Worm (Caenorhabditis elegans): ENCODE data around the gene inx-6.

Gene inx-6

ce11 chrIV:12710996-12711395, 35.4 kb upstream of the inx-6 start, which contains the start of gene C27D8.2:
Gene C27D8.2 (plus strand): TSS chrIV:12711217.
- no peak for TF ChIP-seq eor-1 (tag; optimal IDR thresholded peaks at IDR 0.05)
- TF ChIP-seq nhr-43 (tag; optimal IDR thresholded peaks at IDR 0.05; ENCODE audit: poor library complexity, severe bottlenecking): peak; percentile 63
- TF ChIP-seq ceh-9 (tag; optimal IDR thresholded peaks at IDR 0.05): no peak
- no peak for TF ChIP-seq daf-12 (tag; optimal IDR thresholded peaks at IDR 0.05)
- no peak for TF ChIP-seq pqm-1 (tag; optimal IDR thresholded peaks at IDR 0.05)
- peak; percentile 20 for TF ChIP-seq mdl-1 (tag; optimal IDR thresholded peaks at IDR 0.05)
- TF ChIP-seq fos-1 (tag; optimal IDR thresholded peaks at IDR 0.05): no peak
- TF ChIP-seq egl-5 (tag; optimal IDR thresholded peaks at IDR 0.05): no peak
- peak; percentile 48 for TF ChIP-seq nhr-23 (tag; optimal IDR thresholded peaks at IDR 0.05)
- TF ChIP-seq ztf-11 (tag; optimal IDR thresholded peaks at IDR 0.05): no peak
- no peak for TF ChIP-seq elt-2 (tag; optimal IDR thresholded peaks at IDR 0.05)
- TF ChIP-seq unc-39 (tag; optimal IDR thresholded peaks at IDR 0.05): no peak
- TF ChIP-seq elt-1 (tag; optimal IDR thresholded peaks at IDR 0.05): no peak
- no peak for TF ChIP-seq nhr-11 (tag; optimal IDR thresholded peaks at IDR 0.05)
- TF ChIP-seq egl-27 (tag; optimal IDR thresholded peaks at IDR 0.05): no peak
- no peak for TF ChIP-seq lsy-12 (tag; optimal IDR thresholded peaks at IDR 0.05)
- no peak for TF ChIP-seq ceh-82 (tag; optimal IDR thresholded peaks at IDR 0.05)
- TF ChIP-seq elt-3 (tag; optimal IDR thresholded peaks at IDR 0.05): peak in 1 of 3 experiments; percentile 34
- TF ChIP-seq nhr-25 (tag; optimal IDR thresholded peaks at IDR 0.05): peak; percentile 34
- no peak for TF ChIP-seq lin-15B (tag; optimal IDR thresholded peaks at IDR 0.05)

- no peak for TF ChIP-seq sea-2 (GFP tag; optimal IDR thresholded peaks at IDR 0.05)
Observed at ce11 chrIV:12711644-12712043, 34.7 kb upstream of the inx-6 start, which contains the start of gene C27D8.3. Gene C27D8.3 (minus strand): TSS chrIV:12711744.

DNA sequence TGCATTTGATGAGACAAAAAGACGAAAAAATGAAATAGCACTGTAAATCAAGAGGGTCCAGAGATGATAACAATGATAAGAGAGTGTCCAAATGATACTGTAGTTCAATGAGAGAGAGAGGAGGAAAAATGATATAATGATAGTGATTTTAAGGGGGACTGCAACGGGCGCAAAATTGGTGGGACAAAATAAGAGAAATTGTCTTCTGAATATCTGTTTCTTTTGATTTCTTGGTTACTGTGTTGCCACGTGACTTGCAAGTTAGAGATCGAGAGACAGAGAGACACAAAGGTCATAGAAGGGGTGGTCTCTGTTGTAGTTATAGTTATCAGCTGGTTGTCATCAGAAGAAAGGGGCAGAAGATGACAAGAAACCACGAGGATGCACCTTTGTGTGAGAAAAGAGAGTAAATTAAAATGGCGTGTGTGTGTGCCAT, 30.4 kb upstream of the inx-6 start:
- TF ChIP-seq jun-1 (tag; optimal IDR thresholded peaks at IDR 0.05) (peak; percentile 54), egl-27 (tag; optimal IDR thresholded peaks at IDR 0.05) (no peak), pha-4 (tag; optimal IDR thresholded peaks at IDR 0.05) (peak; percentile 32), skn-1 (tag; optimal IDR thresholded peaks at IDR 0.05) (no peak), R02D3.7 (tag; optimal IDR thresholded peaks at IDR 0.05) (peak; percentile 38), nhr-43 (tag; optimal IDR thresholded peaks at IDR 0.05; ENCODE audit: poor library complexity, severe bottlenecking) (peak; percentile 84), nhr-25 (tag; optimal IDR thresholded peaks at IDR 0.05) (peak; percentile 85), eor-1 (tag; optimal IDR thresholded peaks at IDR 0.05) (no peak), pqm-1 (tag; optimal IDR thresholded peaks at IDR 0.05) (peak; percentile 13), fkh-2 (tag; optimal IDR thresholded peaks at IDR 0.05) (no peak), mdl-1 (tag; optimal IDR thresholded peaks at IDR 0.05) (peak; percentile 59), mml-1 (tag; optimal IDR thresholded peaks at IDR 0.05) (no peak), elt-3 (tag; optimal IDR thresholded peaks at IDR 0.05) (peak in 2 of 3 experiments; percentile 89 to 90), fkh-10 (GFP tag; optimal IDR thresholded peaks at IDR 0.05) (no peak), elt-2 (tag; optimal IDR thresholded peaks at IDR 0.05) (peak; percentile 82), nfya-1 (tag; optimal IDR thresholded peaks at IDR 0.05; ENCODE audit: insufficient read depth) (peak; percentile 10), ceh-28 (tag; optimal IDR thresholded peaks at IDR 0.05) (peak; percentile 36), nhr-23 (tag; optimal IDR thresholded peaks at IDR 0.05) (peak; percentile 68)

DNA sequence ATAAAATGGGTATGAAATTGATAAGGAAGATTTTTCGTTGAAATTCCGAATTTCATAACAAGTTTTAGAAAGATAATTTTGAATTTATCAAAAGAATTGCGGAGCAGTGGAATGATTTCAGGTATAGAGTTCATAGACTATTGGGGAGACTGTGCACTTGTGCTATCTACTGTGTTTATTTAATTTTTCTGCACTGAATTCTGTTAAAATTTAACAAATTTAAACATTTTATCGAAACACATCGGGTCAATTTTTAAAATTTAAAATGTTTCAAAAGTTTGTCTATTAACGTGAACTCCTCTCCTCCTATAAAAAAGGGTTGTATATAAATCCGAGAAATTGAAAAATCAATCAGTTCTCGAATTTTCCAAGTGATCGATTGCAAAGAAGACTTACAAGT, 28.9 kb upstream of the inx-6 start, which contains the start of gene C27D8.1:
TSS of gene C27D8.1 (plus strand) at position 301 of the 400 bp plus-strand sequence.
- TF ChIP-seq fos-1 (tag; optimal IDR thresholded peaks at IDR 0.05) (no peak), elt-2 (tag; optimal IDR thresholded peaks at IDR 0.05) (peak; percentile 30)

ce11 chrIV:12719664-12720063, 26.7 kb upstream of the inx-6 start, which contains the start of gene idpp-7:
Gene idpp-7 (plus strand): TSS chrIV:12719964.
- no peak for TF ChIP-seq ceh-16 (tag; optimal IDR thresholded peaks at IDR 0.05)
- TF ChIP-seq pha-4 (tag; optimal IDR thresholded peaks at IDR 0.05): no peak
- no peak for TF ChIP-seq nhr-28 (tag; optimal IDR thresholded peaks at IDR 0.05)
- no peak for TF ChIP-seq jun-1 (tag; optimal IDR thresholded peaks at IDR 0.05)
- no peak for TF ChIP-seq nhr-12 (tag; optimal IDR thresholded peaks at IDR 0.05)
